Worm (Caenorhabditis elegans): Measurements from ENCODE around the gene glb-25.

glb-25 gene

DNA sequence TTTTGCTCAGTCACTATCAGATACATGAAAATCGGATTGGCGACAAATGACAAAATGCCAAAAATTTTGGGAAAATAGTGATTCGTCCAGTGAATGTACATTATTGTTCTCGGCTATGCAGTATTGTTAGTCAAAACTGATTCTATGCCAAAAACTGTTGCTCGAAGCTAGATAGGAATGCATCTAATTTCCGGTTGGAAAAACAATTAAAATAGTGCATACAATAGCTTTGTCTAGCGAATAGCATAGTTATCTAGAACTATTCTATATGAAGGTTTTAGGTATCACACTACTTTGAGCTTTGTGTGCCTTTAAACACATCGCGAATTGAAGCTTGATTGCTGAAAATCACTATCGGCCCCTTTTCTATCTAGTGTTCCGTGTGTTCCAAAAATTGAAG, 26.7 kb downstream of the glb-25 start, which contains the start of gene srj-15:
Gene srj-15, minus strand, starts transcription at position 101 of the 400 bp plus-strand sequence.
- TF ChIP-seq cog-1 (tag; optimal IDR thresholded peaks at IDR 0.05) (no peak), tab-1 (GFP tag; IDR thresholded peaks at IDR 0.05) (no peak), ztf-23 (GFP tag; IDR thresholded peaks at IDR 0.05) (no peak), flt-1 (GFP tag; IDR thresholded peaks at IDR 0.05) (no peak), klf-2 (GFP tag; conservative IDR thresholded peaks at IDR 0.05) (no peak), med-1 (GFP tag; optimal IDR thresholded peaks at IDR 0.05; ENCODE audit: insufficient read depth) (no peak), ztf-29 (GFP tag; IDR thresholded peaks at IDR 0.05) (no peak), T22C8.4 (GFP tag; IDR thresholded peaks at IDR 0.05) (no peak), ref-1 (GFP tag; conservative IDR thresholded peaks at IDR 0.05) (no peak)

DNA sequence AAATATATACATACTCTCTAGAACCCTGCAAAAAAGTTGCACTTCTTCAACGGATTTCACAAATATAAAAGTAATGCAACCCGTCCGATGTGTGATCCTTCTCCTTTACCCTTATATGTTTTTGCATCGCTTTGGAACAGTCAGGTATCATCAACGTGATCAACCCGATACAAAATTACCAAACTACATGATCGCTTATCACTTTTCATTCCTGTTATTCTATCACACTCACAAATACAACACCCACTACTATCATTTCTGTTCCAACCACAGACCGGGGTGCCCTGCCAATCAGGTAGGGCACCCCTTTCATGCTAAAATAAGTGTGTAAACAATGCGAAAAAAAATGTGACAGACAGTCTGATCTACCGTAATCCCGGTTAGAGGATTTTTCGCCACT, 28.9 kb downstream of the glb-25 start:
- no peak for TF ChIP-seq cog-1 (tag; optimal IDR thresholded peaks at IDR 0.05)
- TF ChIP-seq klf-2 (GFP tag; conservative IDR thresholded peaks at IDR 0.05), result no peak
- no peak for TF ChIP-seq ztf-23 (GFP tag; IDR thresholded peaks at IDR 0.05)

DNA sequence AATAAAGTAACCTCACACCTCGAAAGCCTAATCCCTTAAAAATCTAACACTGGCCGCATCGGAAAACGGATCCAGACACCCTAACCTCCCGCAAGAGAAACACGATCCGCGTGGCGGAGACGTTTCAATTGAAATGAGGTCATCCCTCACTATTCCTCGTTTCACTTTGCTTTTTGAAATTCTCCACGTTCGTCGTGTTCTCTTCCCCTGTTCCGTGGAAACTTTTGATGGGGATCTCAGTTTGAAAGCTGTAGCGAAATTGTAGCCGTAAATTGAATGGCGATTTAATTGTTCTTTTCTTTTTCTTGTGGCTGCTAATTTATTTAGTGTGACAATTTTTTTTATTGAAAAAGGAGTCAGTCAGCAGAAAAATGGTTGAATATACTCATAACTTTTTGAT, 30.7 kb downstream of the glb-25 start:
- TF ChIP-seq tab-1 (GFP tag; IDR thresholded peaks at IDR 0.05) (no peak), T22C8.4 (GFP tag; IDR thresholded peaks at IDR 0.05) (no peak), ref-1 (GFP tag; conservative IDR thresholded peaks at IDR 0.05) (no peak), med-1 (GFP tag; optimal IDR thresholded peaks at IDR 0.05; ENCODE audit: insufficient read depth) (no peak), cog-1 (tag; optimal IDR thresholded peaks at IDR 0.05) (no peak), ztf-23 (GFP tag; IDR thresholded peaks at IDR 0.05) (no peak), flt-1 (GFP tag; IDR thresholded peaks at IDR 0.05) (no peak), ztf-29 (GFP tag; IDR thresholded peaks at IDR 0.05) (no peak), klf-2 (GFP tag; conservative IDR thresholded peaks at IDR 0.05) (no peak)

DNA sequence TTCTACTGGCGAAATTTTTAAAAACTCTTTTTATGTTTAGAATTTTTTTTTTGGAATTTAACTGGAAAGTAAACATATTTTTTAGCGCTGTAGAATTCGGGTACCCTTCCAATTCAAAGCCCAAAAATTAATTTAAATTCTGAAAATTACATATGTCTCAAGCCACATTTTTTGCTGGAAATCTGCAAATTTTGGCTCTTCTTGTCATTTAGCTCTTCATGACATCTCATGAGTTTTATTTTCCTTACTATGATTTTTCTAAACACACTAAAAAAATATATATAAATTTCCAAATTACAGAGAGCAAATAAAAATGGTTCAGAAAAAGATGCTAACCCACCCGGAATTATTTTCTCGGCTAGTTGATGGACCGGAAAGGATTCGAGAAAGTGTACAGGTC, 31.2 kb downstream of the glb-25 start, which contains the start of gene acs-3:
Gene acs-3, plus strand, starts transcription at position 301 of the 400 bp plus-strand sequence.
- TF ChIP-seq med-1 (GFP tag; optimal IDR thresholded peaks at IDR 0.05; ENCODE audit: insufficient read depth) (no peak), klf-2 (GFP tag; conservative IDR thresholded peaks at IDR 0.05) (no peak), ztf-23 (GFP tag; IDR thresholded peaks at IDR 0.05) (no peak), T22C8.4 (GFP tag; IDR thresholded peaks at IDR 0.05) (no peak), ztf-29 (GFP tag; IDR thresholded peaks at IDR 0.05) (no peak), tab-1 (GFP tag; IDR thresholded peaks at IDR 0.05) (no peak), ref-1 (GFP tag; conservative IDR thresholded peaks at IDR 0.05) (no peak), flt-1 (GFP tag; IDR thresholded peaks at IDR 0.05) (no peak), cog-1 (tag; optimal IDR thresholded peaks at IDR 0.05) (no peak)

DNA sequence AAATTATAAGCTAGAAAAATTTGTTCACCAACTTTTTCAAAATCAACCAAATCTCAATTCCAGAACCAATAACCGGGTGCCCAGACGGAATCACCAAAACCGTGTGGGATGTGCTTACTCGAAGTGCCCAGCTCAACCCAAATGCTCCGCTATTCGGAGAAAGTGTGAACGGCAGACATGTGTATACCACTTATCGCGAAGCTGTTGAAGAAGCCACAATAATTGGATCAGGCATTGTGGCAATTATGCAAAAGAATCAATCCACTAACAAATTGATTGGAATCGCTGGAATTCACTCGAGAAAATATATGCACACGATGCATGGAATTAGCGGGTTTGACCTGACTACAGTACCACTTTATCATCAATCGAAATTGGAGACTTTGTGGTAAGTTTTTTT, 31.6 kb downstream of the glb-25 start:
- no peak for TF ChIP-seq klf-2 (GFP tag; conservative IDR thresholded peaks at IDR 0.05)
- TF ChIP-seq tab-1 (GFP tag; IDR thresholded peaks at IDR 0.05), result no peak
- TF ChIP-seq med-1 (GFP tag; optimal IDR thresholded peaks at IDR 0.05; ENCODE audit: insufficient read depth), result no peak
- no peak for TF ChIP-seq ref-1 (GFP tag; conservative IDR thresholded peaks at IDR 0.05)
- no peak for TF ChIP-seq T22C8.4 (GFP tag; IDR thresholded peaks at IDR 0.05)
- TF ChIP-seq ztf-23 (GFP tag; IDR thresholded peaks at IDR 0.05), result no peak

DNA sequence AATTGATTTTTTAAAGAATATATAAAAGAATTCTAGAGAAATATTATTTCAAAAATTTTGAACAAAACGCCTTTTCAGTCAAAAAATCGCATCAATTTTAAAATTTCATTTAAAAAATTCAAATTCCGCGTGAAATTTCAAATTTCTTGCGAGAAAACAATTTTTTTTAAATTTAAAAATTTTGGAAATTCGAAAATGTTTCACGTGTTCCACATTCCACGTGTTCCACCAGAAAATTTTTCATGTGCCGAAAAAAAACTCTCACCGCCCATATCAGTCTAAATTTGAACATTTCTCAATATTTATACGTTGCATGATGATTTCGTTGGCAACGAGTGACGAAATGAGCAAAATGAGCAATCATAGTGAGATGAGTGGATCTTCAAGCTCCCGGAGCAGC, 37.0 kb downstream of the glb-25 start, which contains the start of gene fbxa-201:
Gene fbxa-201, plus strand, starts transcription at position 301 of the 400 bp plus-strand sequence.
- TF ChIP-seq cog-1 (tag; optimal IDR thresholded peaks at IDR 0.05), result no peak
- no peak for TF ChIP-seq med-1 (GFP tag; optimal IDR thresholded peaks at IDR 0.05; ENCODE audit: insufficient read depth)
- no peak for TF ChIP-seq flt-1 (GFP tag; IDR thresholded peaks at IDR 0.05)
- TF ChIP-seq tab-1 (GFP tag; IDR thresholded peaks at IDR 0.05), result no peak
- no peak for TF ChIP-seq T22C8.4 (GFP tag; IDR thresholded peaks at IDR 0.05)
- no peak for TF ChIP-seq klf-2 (GFP tag; conservative IDR thresholded peaks at IDR 0.05)
- no peak for TF ChIP-seq ztf-23 (GFP tag; IDR thresholded peaks at IDR 0.05)
- no peak for TF ChIP-seq ztf-29 (GFP tag; IDR thresholded peaks at IDR 0.05)
- TF ChIP-seq ref-1 (GFP tag; conservative IDR thresholded peaks at IDR 0.05), result no peak

DNA sequence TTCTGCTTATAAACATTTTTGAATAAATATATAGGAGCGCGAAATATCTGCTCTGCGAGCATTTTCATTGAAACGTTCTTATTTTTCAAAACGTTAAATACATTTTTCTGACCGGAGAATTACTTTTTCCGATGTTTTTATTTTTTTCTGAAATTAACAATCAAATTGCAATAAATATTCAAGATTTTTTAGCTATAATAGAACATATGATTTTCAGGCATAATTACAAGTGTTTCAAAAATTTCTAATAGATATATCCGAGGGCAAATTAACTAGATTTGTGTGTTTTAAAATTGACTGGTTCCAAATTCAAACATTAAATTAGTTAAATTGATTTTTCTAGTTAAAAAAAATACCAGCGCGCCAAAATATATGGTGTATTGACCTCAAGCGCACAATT, 40.9 kb downstream of the glb-25 start, which contains the start of gene T08B1.4:
Gene T08B1.4, plus strand, starts transcription at position 301 of the 400 bp plus-strand sequence.
- no peak for TF ChIP-seq ztf-29 (GFP tag; IDR thresholded peaks at IDR 0.05)
- no peak for TF ChIP-seq ztf-23 (GFP tag; IDR thresholded peaks at IDR 0.05)
- TF ChIP-seq klf-2 (GFP tag; conservative IDR thresholded peaks at IDR 0.05), result no peak
- TF ChIP-seq T22C8.4 (GFP tag; IDR thresholded peaks at IDR 0.05), result no peak
- no peak for TF ChIP-seq flt-1 (GFP tag; IDR thresholded peaks at IDR 0.05)
- no peak for TF ChIP-seq med-1 (GFP tag; optimal IDR thresholded peaks at IDR 0.05; ENCODE audit: insufficient read depth)
- no peak for TF ChIP-seq cog-1 (tag; optimal IDR thresholded peaks at IDR 0.05)
- no peak for TF ChIP-seq tab-1 (GFP tag; IDR thresholded peaks at IDR 0.05)
- no peak for TF ChIP-seq ref-1 (GFP tag; conservative IDR thresholded peaks at IDR 0.05)

DNA sequence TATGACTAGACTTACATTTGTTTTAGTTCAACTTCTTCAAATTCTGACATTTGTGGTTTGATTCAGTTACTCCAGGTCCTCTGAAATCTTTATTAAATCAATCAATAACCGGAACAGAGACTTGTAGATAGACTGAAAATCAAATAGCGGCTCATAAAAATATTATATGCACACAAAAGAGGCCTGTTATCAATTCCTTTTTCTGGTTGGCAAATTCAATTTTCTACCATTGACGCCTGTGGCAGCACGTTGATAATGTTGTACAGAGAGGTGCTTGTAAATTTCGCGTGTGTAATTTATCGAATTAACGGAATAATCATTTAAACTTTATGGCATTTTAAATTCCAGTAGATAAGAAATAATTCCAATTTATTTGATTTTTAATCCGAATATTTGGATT, 48.9 kb downstream of the glb-25 start, which contains the start of gene T08B1.1:
Gene T08B1.1, minus strand, starts transcription at position 92 of the 400 bp plus-strand sequence.
- TF ChIP-seq ztf-29 (GFP tag; IDR thresholded peaks at IDR 0.05) (no peak), cog-1 (tag; optimal IDR thresholded peaks at IDR 0.05) (no peak), flt-1 (GFP tag; IDR thresholded peaks at IDR 0.05) (no peak), med-1 (GFP tag; optimal IDR thresholded peaks at IDR 0.05; ENCODE audit: insufficient read depth) (no peak), ztf-23 (GFP tag; IDR thresholded peaks at IDR 0.05) (no peak), T22C8.4 (GFP tag; IDR thresholded peaks at IDR 0.05) (no peak), klf-2 (GFP tag; conservative IDR thresholded peaks at IDR 0.05) (no peak), tab-1 (GFP tag; IDR thresholded peaks at IDR 0.05) (no peak), ref-1 (GFP tag; conservative IDR thresholded peaks at IDR 0.05) (no peak)

DNA sequence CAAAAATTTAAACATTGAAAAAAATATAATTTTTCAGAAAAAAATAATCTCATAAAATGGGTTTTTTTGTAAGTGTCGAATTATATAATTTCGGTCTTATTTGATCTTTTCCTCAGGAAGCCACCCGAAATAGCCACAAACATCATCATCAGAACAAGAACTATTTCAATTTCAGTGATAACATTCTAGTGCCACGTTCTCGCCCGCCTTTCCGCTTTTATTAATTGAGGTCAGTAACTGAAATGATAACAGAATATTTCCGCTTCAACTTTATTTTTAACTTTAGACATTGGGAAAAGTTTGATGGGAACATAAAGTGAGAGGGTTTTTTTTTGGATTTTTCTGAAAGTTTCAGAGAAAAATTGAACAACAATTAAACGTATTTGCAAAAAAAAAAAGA, 51.2 kb downstream of the glb-25 start:
- TF ChIP-seq ref-1 (GFP tag; conservative IDR thresholded peaks at IDR 0.05) (no peak), med-1 (GFP tag; optimal IDR thresholded peaks at IDR 0.05; ENCODE audit: insufficient read depth) (no peak), ztf-23 (GFP tag; IDR thresholded peaks at IDR 0.05) (no peak), cog-1 (tag; optimal IDR thresholded peaks at IDR 0.05) (no peak), T22C8.4 (GFP tag; IDR thresholded peaks at IDR 0.05) (no peak), tab-1 (GFP tag; IDR thresholded peaks at IDR 0.05) (no peak), flt-1 (GFP tag; IDR thresholded peaks at IDR 0.05) (no peak)

DNA sequence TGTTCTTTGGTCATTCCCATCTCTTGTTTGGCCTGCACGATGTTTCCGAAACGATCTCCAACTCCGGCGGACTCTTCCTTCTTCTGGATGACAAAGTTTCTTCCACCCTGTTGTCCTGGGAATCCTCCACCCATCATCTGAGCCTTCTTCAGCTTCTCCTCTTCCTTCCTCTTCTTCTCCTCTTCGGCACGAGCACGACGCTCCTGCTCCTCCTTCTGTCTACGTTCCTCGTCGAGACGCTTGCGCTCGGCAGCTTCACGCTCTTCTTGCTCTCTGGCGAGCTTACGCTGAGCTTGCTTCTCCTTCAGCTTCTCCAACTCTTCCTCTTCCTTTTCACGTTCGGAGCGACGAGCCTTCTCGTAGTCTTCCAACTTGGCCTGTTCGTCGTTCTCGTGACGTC, 53.3 kb downstream of the glb-25 start:
- TF ChIP-seq ztf-23 (GFP tag; IDR thresholded peaks at IDR 0.05) (no peak), tab-1 (GFP tag; IDR thresholded peaks at IDR 0.05) (no peak), klf-2 (GFP tag; conservative IDR thresholded peaks at IDR 0.05) (no peak), T22C8.4 (GFP tag; IDR thresholded peaks at IDR 0.05) (no peak), ztf-29 (GFP tag; IDR thresholded peaks at IDR 0.05) (no peak), med-1 (GFP tag; optimal IDR thresholded peaks at IDR 0.05; ENCODE audit: insufficient read depth) (no peak), flt-1 (GFP tag; IDR thresholded peaks at IDR 0.05) (no peak), ref-1 (GFP tag; conservative IDR thresholded peaks at IDR 0.05) (no peak), cog-1 (tag; optimal IDR thresholded peaks at IDR 0.05) (no peak)
